Worm (Caenorhabditis elegans): ENCODE measurements around the gene kqt-3.

- TF ChIP-seq nhr-76 (tag; optimal IDR thresholded peaks at IDR 0.05) (no peak), unc-98 (GFP tag; IDR thresholded peaks at IDR 0.05) (no peak), ets-5 (GFP tag; IDR thresholded peaks at IDR 0.05) (0 out of 2 replicates have a peak, but pooled peaks have one; percentile 26), ceh-63 (GFP tag; optimal IDR thresholded peaks at IDR 0.05) (no peak), tbx-2 (tag; optimal IDR thresholded peaks at IDR 0.05) (no peak), zag-1 (tag; optimal IDR thresholded peaks at IDR 0.05) (no peak), unc-62 (GFP tag; optimal IDR thresholded peaks at IDR 0.05) (no peak), nhr-77 (tag; optimal IDR thresholded peaks at IDR 0.05) (no peak), mdl-1 (tag; optimal IDR thresholded peaks at IDR 0.05) (no peak), fkh-8 (tag; optimal IDR thresholded peaks at IDR 0.05) (no peak), pqm-1 (tag; optimal IDR thresholded peaks at IDR 0.05) (no peak), ceh-82 (tag; optimal IDR thresholded peaks at IDR 0.05) (no peak), skn-1 (tag; optimal IDR thresholded peaks at IDR 0.05) (no peak)
Measured at ce11 chrII:13722763-13723162, 26.7 kb downstream of the kqt-3 start, which contains the start of gene Y54G9A.5.
